Worm (Caenorhabditis elegans) whole organism, midembryonic: Measurements from ENCODE around the gene clec-195.

Experiments used
- cog-1 ChIP-seq: sonication (generic microtip); optimal IDR thresholded peaks from 2 replicates; lab custom pipeline; 2016; ENCODE audit warnings: missing genetic modification characterization, missing compliant biosample characterization
- klf-2 ChIP-seq: fragments of 200-800 bp; sonication (Bioruptor generic); conservative IDR thresholded peaks from 2 replicates; pipeline ENCODE4 v1.3.6; 2022; ENCODE audit warnings: missing genetic modification reagents, missing genetic modification characterization, missing compliant biosample characterization
- med-1 ChIP-seq: sonication (generic microtip); optimal IDR thresholded peaks from 2 replicates; lab custom pipeline; 2017; ENCODE audit warnings: missing genetic modification characterization, mild to moderate bottlenecking, missing compliant biosample characterization, antibody characterized with exemption, missing genetic modification reagents; ENCODE audit not compliant: insufficient read depth
- ref-1 ChIP-seq: fragments of 200-800 bp; sonication (Bioruptor generic); conservative IDR thresholded peaks from 2 replicates; pipeline ENCODE4 v1.3.6; 2022; ENCODE audit warnings: missing genetic modification reagents, missing genetic modification characterization, missing compliant biosample characterization
- ztf-29 ChIP-seq: fragments of 200-800 bp; sonication (Bioruptor generic); IDR thresholded peaks from 2 replicates; pipeline ENCODE4 v1.3.6; 2022; ENCODE audit warnings: missing genetic modification reagents, missing genetic modification characterization, missing compliant biosample characterization

ce11 chrIV:17087384-17088099 is 42.0 kb upstream of the clec-195 start, which contains the start of the genes snx-13 and snr-1:
- TF ChIP-seq ref-1 (no peak; the same call in 1 of the 2 replicates), ztf-29 (GFP tag; lab: Robert Waterston, UW) (peak; percentile 70), med-1 (no peak), klf-2 (GFP tag; lab: Robert Waterston, UW) (peak; percentile 81), cog-1 (tag; lab: Kevin White, UChicago) (peak; percentile 97)
